Fruit fly (Drosophila melanogaster): ENCODE results near the gene CG10211.

Gene CG10211

DNA sequence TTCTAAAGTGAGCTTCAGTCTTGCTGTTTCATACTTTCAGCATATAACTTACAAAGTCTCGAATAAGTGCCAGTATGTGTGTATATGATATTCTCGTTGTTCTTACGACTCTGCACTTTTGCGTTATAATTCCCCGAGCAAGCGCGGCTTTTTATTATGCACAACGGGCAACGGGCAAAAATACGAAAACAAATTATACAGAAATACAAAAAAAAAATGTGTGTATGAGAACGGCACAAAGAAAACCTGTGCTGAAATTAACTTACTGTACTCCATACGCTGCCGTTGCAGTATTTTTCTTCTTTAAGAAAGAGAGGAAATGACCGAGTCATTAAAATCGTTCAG is 38.1 kb upstream of the CG10211 start:
- TF ChIP-seq tj (GFP tag; optimal IDR thresholded peaks at IDR 0.05) (peak; percentile 95), Clk (GFP tag; optimal IDR thresholded peaks at IDR 0.05) (no peak)

DNA sequence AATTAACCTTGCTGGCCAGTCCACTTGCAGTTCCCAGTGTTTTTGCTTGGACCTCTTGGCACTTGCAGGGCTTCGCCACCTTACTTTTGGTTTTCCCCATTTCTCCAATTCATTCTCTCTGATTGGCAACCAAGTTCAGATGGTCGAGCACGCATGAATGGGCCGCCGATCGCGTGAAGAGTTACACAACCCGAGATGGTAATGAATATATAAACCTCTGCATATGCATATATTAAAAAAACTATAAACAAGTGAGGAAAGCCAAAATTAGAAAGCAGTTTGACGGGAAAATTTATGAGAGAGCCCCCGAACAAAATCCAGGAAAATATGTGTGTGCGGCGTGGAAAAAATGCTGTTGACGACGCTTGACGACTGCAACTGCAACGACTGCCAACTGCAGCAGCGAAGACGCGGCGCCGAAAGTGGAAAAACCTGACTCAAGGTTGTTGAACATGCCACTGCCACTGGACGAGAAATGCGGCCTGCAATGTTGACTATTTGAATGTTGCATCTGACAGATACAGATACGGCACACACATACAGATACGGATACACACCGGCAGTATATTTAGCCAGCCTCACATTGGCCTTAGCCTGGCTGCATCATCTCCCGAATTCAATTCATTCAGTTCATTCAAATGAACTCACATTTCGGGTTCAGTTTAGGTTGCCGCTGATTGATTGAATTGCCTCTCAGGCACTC is 36.8 kb upstream of the CG10211 start:
- TF ChIP-seq CG12768 (GFP tag; optimal IDR thresholded peaks at IDR 0.05) = no peak
- no peak for TF ChIP-seq tj (GFP tag; optimal IDR thresholded peaks at IDR 0.05)
- TF ChIP-seq Hr96 (GFP tag; optimal IDR thresholded peaks at IDR 0.05) = no peak
- no peak for TF ChIP-seq bab1 (GFP tag; optimal IDR thresholded peaks at IDR 0.05)
- no peak for TF ChIP-seq Clk (GFP tag; optimal IDR thresholded peaks at IDR 0.05)
- TF ChIP-seq CG11617 (GFP tag; optimal IDR thresholded peaks at IDR 0.05) = no peak
- TF ChIP-seq Crg-1 (GFP tag; optimal IDR thresholded peaks at IDR 0.05) = no peak
- no peak for TF ChIP-seq cic (GFP tag; optimal IDR thresholded peaks at IDR 0.05)
- TF ChIP-seq CG33017 (tag; optimal IDR thresholded peaks at IDR 0.05) = no peak
- no peak for TF ChIP-seq ovo (GFP tag; optimal IDR thresholded peaks at IDR 0.05)

- TF ChIP-seq tj (GFP tag; optimal IDR thresholded peaks at IDR 0.05) (no peak), cic (GFP tag; optimal IDR thresholded peaks at IDR 0.05) (no peak), CG1620 (GFP tag; optimal IDR thresholded peaks at IDR 0.05) (no peak), CG5204 (GFP tag; optimal IDR thresholded peaks at IDR 0.05) (no peak), pad (GFP tag; optimal IDR thresholded peaks at IDR 0.05) (no peak), CG12768 (GFP tag; optimal IDR thresholded peaks at IDR 0.05) (no peak), bab1 (GFP tag; optimal IDR thresholded peaks at IDR 0.05) (no peak), toe (GFP tag; optimal IDR thresholded peaks at IDR 0.05) (no peak), Mnt (GFP tag; optimal IDR thresholded peaks at IDR 0.05) (no peak), CG7045 (GFP tag; optimal IDR thresholded peaks at IDR 0.05) (no peak), Hr96 (GFP tag; optimal IDR thresholded peaks at IDR 0.05) (no peak), Crg-1 (GFP tag; optimal IDR thresholded peaks at IDR 0.05) (no peak), CG14711 (tag; optimal IDR thresholded peaks at IDR 0.05) (no peak)
These were observed 36.2 kb upstream of the CG10211 start for dm6 chr2L:18481064-18481463.

dm6 chr2L:18481746-18482145 is 35.5 kb upstream of the CG10211 start:
- no peak for TF ChIP-seq bab1 (GFP tag; optimal IDR thresholded peaks at IDR 0.05)
- TF ChIP-seq CG1620 (GFP tag; optimal IDR thresholded peaks at IDR 0.05) = no peak
- TF ChIP-seq CG5204 (GFP tag; optimal IDR thresholded peaks at IDR 0.05) = no peak
- no peak for TF ChIP-seq CG7101 (tag; optimal IDR thresholded peaks at IDR 0.05)
- no peak for TF ChIP-seq CG14711 (tag; optimal IDR thresholded peaks at IDR 0.05)
- no peak for TF ChIP-seq ovo (GFP tag; optimal IDR thresholded peaks at IDR 0.05)
- TF ChIP-seq Mnt (GFP tag; optimal IDR thresholded peaks at IDR 0.05) = no peak
- TF ChIP-seq toe (GFP tag; optimal IDR thresholded peaks at IDR 0.05) = no peak
- TF ChIP-seq Hr96 (GFP tag; optimal IDR thresholded peaks at IDR 0.05) = no peak
- TF ChIP-seq CG7045 (GFP tag; optimal IDR thresholded peaks at IDR 0.05) = no peak
- TF ChIP-seq kay (GFP tag; ENCODE audit: borderline replicate concordance) = no peak
- TF ChIP-seq Clk (GFP tag; optimal IDR thresholded peaks at IDR 0.05) = no peak
- TF ChIP-seq Crg-1 (GFP tag; optimal IDR thresholded peaks at IDR 0.05) = no peak
- TF ChIP-seq CG11617 (GFP tag; optimal IDR thresholded peaks at IDR 0.05) = no peak
- no peak for TF ChIP-seq CG12768 (GFP tag; optimal IDR thresholded peaks at IDR 0.05)
- no peak for TF ChIP-seq tj (GFP tag; optimal IDR thresholded peaks at IDR 0.05)
- TF ChIP-seq cnc (optimal IDR thresholded peaks at IDR 0.05) = no peak
- TF ChIP-seq CG33017 (tag; optimal IDR thresholded peaks at IDR 0.05) = no peak

DNA sequence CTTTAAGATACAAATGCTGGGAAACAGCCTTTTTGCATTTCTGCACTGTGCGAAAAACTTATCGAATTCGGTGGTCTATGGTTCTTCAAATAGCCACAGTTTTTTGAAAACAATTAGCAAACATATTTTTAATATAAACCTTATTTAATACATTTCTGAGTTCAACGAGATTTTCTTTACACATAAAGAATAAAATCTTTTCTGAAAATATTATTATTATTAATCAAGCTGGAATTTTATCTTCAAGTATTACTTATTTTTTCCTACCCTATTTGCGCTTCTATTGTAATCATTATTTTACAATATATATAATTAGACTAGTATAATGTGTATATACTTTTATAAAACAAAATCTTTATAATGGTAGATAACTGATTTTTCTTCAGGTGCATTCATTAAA is 35.1 kb upstream of the CG10211 start:
- no peak for TF ChIP-seq cnc (optimal IDR thresholded peaks at IDR 0.05)
- TF ChIP-seq Clk (GFP tag; optimal IDR thresholded peaks at IDR 0.05) = no peak
- no peak for TF ChIP-seq kay (GFP tag; ENCODE audit: borderline replicate concordance)

DNA sequence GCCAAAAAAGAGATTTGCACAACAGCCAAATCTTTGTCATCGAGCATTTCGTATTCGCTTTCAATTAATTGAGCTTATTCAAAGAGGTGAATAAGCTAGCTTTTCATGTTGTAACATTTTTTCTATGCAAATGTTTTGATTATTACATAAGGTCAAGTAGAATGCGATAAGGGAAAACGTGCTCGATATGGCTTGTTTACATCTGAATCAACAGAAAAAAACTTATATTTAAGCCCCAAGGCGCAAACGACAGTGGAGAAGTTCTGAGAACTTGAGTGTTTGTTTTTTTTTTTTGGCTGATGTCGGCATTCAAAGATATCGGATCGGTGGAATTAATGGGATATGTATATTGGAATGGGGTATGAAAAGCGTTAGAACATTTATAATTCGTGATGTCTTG is 34.3 kb upstream of the CG10211 start:
- peak; percentile 57 for TF ChIP-seq tj (GFP tag; optimal IDR thresholded peaks at IDR 0.05)
- TF ChIP-seq pad (GFP tag; optimal IDR thresholded peaks at IDR 0.05) = no peak

DNA sequence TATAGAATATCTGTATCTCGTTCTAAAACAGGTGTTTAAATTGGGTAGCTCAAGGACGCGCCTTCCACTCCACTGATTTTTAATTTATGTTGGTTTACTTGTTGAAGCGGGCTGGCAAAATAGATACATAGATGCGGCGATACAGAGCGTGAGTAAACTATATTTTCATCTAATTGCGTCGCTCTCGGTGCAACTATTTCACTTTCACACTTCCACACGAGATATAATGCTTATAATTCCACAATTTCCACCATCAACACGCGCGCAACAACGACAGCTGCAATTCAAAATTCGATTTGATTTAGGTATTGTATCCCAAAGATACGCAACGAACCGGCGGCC is 33.3 kb upstream of the CG10211 start:
- TF ChIP-seq CG33017 (tag; optimal IDR thresholded peaks at IDR 0.05) = no peak
- no peak for TF ChIP-seq tj (GFP tag; optimal IDR thresholded peaks at IDR 0.05)
- TF ChIP-seq CG12768 (GFP tag; optimal IDR thresholded peaks at IDR 0.05) = no peak
- TF ChIP-seq CG14711 (tag; optimal IDR thresholded peaks at IDR 0.05) = no peak
- peak; percentile 0 for TF ChIP-seq Crg-1 (GFP tag; optimal IDR thresholded peaks at IDR 0.05)

dm6 chr2L:18484382-18485050 is 32.8 kb upstream of the CG10211 start, which contains the start of gene CG10283:
Gene CG10283 (minus strand): TSS chr2L:18484513.
- no peak for TF ChIP-seq CG5204 (GFP tag; optimal IDR thresholded peaks at IDR 0.05)
- TF ChIP-seq bab1 (GFP tag; optimal IDR thresholded peaks at IDR 0.05) = peak; percentile 60
- TF ChIP-seq tj (GFP tag; optimal IDR thresholded peaks at IDR 0.05) = peak; percentile 49
- peak; percentile 57 for TF ChIP-seq Mnt (GFP tag; optimal IDR thresholded peaks at IDR 0.05)
- TF ChIP-seq kay (GFP tag; ENCODE audit: borderline replicate concordance) = no peak
- TF ChIP-seq CG12768 (GFP tag; optimal IDR thresholded peaks at IDR 0.05) = peak; percentile 37
- peak; percentile 2 for TF ChIP-seq cic (GFP tag; optimal IDR thresholded peaks at IDR 0.05)

Measured in whole organism, adult.